Fruit fly (Drosophila melanogaster) whole organism, embryonic: Measurements from ENCODE around the gene CG31904.

Source experiments
- CG13775 ChIP-seq: fragments of 200-800 bp; sonication (Bioruptor generic); optimal IDR thresholded peaks from 3 replicates; lab custom pipeline; 2017; ENCODE audit warnings: missing biosample characterization, mild to moderate bottlenecking, missing genetic modification characterization
- CG9797 ChIP-seq: fragments of 200-800 bp; sonication (Bioruptor generic); optimal IDR thresholded peaks from 3 replicates; lab custom pipeline; 2018; ENCODE audit warnings: missing biosample characterization, mild to moderate bottlenecking, missing genetic modification characterization
- Rx ChIP-seq: fragments of 200-800 bp; sonication (Bioruptor generic); IDR thresholded peaks from 2 replicates; pipeline ENCODE4 v1.3.6; 2022; ENCODE audit warnings: missing biosample characterization, missing genetic modification characterization
- hkb ChIP-seq, 2 experiments: fragments of 200-800 bp in 1 of 2; fragments of >200 bp in 1 of 2; sonication (Bioruptor generic) in 1 of 2; IDR thresholded peaks in 1 of 2; optimal IDR thresholded peaks in 1 of 2; 2 replicates each; pipeline versions ENCODE4 v1.3.6 to Lab custom; 2017 to 2022; ENCODE audit warnings: missing biosample characterization in 1 of 2, missing genetic modification characterization in 1 of 2
- wdn ChIP-seq: fragments of 200-800 bp; sonication (Bioruptor generic); IDR thresholded peaks from 2 replicates; pipeline ENCODE4 v1.3.6; 2022; ENCODE audit warnings: missing biosample characterization, missing genetic modification characterization

dm6 chr2L:7726268-7726997, 12.2 kb downstream of the CG31904 start, which contains the start of gene CG13795:
- TF ChIP-seq wdn (no peak), hkb (optimal IDR thresholded peaks at IDR 0.05; lab: Kevin White, UChicago) (no peak), hkb (GFP tag; IDR thresholded peaks at IDR 0.05; lab: Robert Waterston, UW) (no peak), CG13775 (GFP tag; lab: Kevin White, UChicago) (no peak), Rx (GFP tag; lab: Robert Waterston, UW) (no peak), CG9797 (GFP tag; lab: Kevin White, UChicago) (no peak)
